Fruit fly (Drosophila melanogaster) whole organism, embryonic: ENCODE data around the gene CG17343.
A peak's percentile ranks its signal among the peaks of the same experiment; 100 is the strongest.

Source experiments
- Aef1 ChIP-seq: fragments of 200-800 bp; sonication (Bioruptor generic); IDR thresholded peaks from 3 replicates; pipeline ENCODE4 v1.3.6; 2022; ENCODE audit warnings: missing biosample characterization, missing genetic modification characterization
- Asciz ChIP-seq: fragments of 200-800 bp; sonication (Bioruptor generic); optimal IDR thresholded peaks from 2 replicates; lab custom pipeline; 2017; ENCODE audit warnings: missing biosample characterization, mild to moderate bottlenecking, missing genetic modification characterization, missing genetic modification reagents
- C15 ChIP-seq: fragments of 200-800 bp; sonication (Bioruptor generic); IDR thresholded peaks from 3 replicates; pipeline ENCODE4 v1.3.6; 2022; ENCODE audit warnings: missing biosample characterization, missing genetic modification characterization
- CG10543 ChIP-seq: fragments of 200-800 bp; sonication (Bioruptor generic); optimal IDR thresholded peaks from 3 replicates; lab custom pipeline; 2017; ENCODE audit warnings: missing biosample characterization, mild to moderate bottlenecking, missing genetic modification characterization, moderate library complexity
- CG10565 ChIP-seq: fragments of 200-800 bp; sonication (Bioruptor generic); optimal IDR thresholded peaks from 3 replicates; lab custom pipeline; 2016; ENCODE audit warnings: missing biosample characterization, mild to moderate bottlenecking, missing genetic modification characterization
- CG12236 ChIP-seq: fragments of 200-800 bp; sonication (Bioruptor generic); optimal IDR thresholded peaks from 2 replicates; lab custom pipeline; 2016; ENCODE audit warnings: missing biosample characterization, missing genetic modification characterization
- CG15269 ChIP-seq: fragments of 200-800 bp; sonication (Bioruptor generic); optimal IDR thresholded peaks from 2 replicates; lab custom pipeline; 2018; ENCODE audit warnings: missing biosample characterization, mild to moderate bottlenecking, missing genetic modification characterization, moderate library complexity
- CG16779 ChIP-seq: fragments of 200-800 bp; sonication (Bioruptor generic); IDR thresholded peaks from 2 replicates; pipeline ENCODE4 v1.3.6; 2022; ENCODE audit warnings: missing biosample characterization, missing genetic modification characterization
- CG17186 ChIP-seq: fragments of 200-800 bp; sonication (Bioruptor generic); optimal IDR thresholded peaks from 3 replicates; lab custom pipeline; 2017; ENCODE audit warnings: missing biosample characterization, missing genetic modification reagents, missing genetic modification characterization
- CG17361 ChIP-seq: fragments of 200-800 bp; sonication (Bioruptor generic); IDR thresholded peaks from 3 replicates; pipeline ENCODE4 v1.3.6; 2022; ENCODE audit warnings: missing biosample characterization, missing genetic modification characterization
- CG17802 ChIP-seq: fragments of 200-800 bp; sonication (Bioruptor generic); optimal IDR thresholded peaks from 2 replicates; lab custom pipeline; 2018; ENCODE audit warnings: missing biosample characterization, mild to moderate bottlenecking, missing genetic modification characterization, moderate library complexity
- CG1832 ChIP-seq: fragments of 200-800 bp; sonication (Bioruptor generic); optimal IDR thresholded peaks from 2 replicates; lab custom pipeline; 2017; ENCODE audit warnings: missing biosample characterization, mild to moderate bottlenecking, missing genetic modification characterization, inconsistent platforms
- CG18476 ChIP-seq: fragments of 200-800 bp; sonication (Bioruptor generic); optimal IDR thresholded peaks from 2 replicates; lab custom pipeline; 2016; ENCODE audit warnings: missing biosample characterization, mild to moderate bottlenecking, missing genetic modification characterization
- CG31388 ChIP-seq: fragments of 200-800 bp; sonication (Bioruptor generic); optimal IDR thresholded peaks from 2 replicates; lab custom pipeline; 2016; ENCODE audit warnings: missing biosample characterization, missing genetic modification characterization
- CG31441 ChIP-seq: fragments of 200-800 bp; sonication (Bioruptor generic); IDR thresholded peaks from 2 replicates; pipeline ENCODE4 v1.3.6; 2022; ENCODE audit warnings: missing biosample characterization, missing genetic modification characterization
- CG32772 ChIP-seq: fragments of 200-800 bp; sonication (Bioruptor generic); IDR thresholded peaks from 2 replicates; pipeline ENCODE4 v1.3.6; 2022; ENCODE audit warnings: missing biosample characterization, missing genetic modification characterization
- CG4820 ChIP-seq: fragments of 200-800 bp; sonication (Bioruptor generic); optimal IDR thresholded peaks from 3 replicates; lab custom pipeline; 2016; ENCODE audit warnings: missing biosample characterization, missing genetic modification characterization
- CG6254 ChIP-seq: fragments of 200-800 bp; sonication (Bioruptor generic); optimal IDR thresholded peaks from 3 replicates; lab custom pipeline; 2017; ENCODE audit warnings: mild to moderate bottlenecking, missing biosample characterization, missing genetic modification reagents, missing genetic modification characterization
- CG6765 ChIP-seq: fragments of 200-800 bp; sonication (Bioruptor generic); optimal IDR thresholded peaks from 3 replicates; lab custom pipeline; 2017; ENCODE audit warnings: missing biosample characterization, mild to moderate bottlenecking, missing genetic modification characterization
- CG7556 ChIP-seq: fragments of 200-800 bp; sonication (Bioruptor generic); optimal IDR thresholded peaks from 2 replicates; lab custom pipeline; 2017; ENCODE audit warnings: missing biosample characterization, mild to moderate bottlenecking, missing genetic modification characterization
- CG8478 ChIP-seq: fragments of >200 bp; optimal IDR thresholded peaks from 2 replicates; lab custom pipeline; 2018
- Fer2 ChIP-seq: fragments of 200-800 bp; sonication (Bioruptor generic); optimal IDR thresholded peaks from 2 replicates; lab custom pipeline; 2018; ENCODE audit warnings: missing biosample characterization, mild to moderate bottlenecking, missing genetic modification characterization, moderate library complexity
- H2.0 ChIP-seq: fragments of 200-800 bp; sonication (Bioruptor generic); IDR thresholded peaks from 2 replicates; pipeline ENCODE4 v1.3.6; 2022; ENCODE audit warnings: missing biosample characterization, missing genetic modification characterization
- HLH3B ChIP-seq: fragments of 200-800 bp; sonication (Bioruptor generic); IDR thresholded peaks from 2 replicates; pipeline ENCODE4 v1.3.6; 2022; ENCODE audit warnings: missing biosample characterization, missing genetic modification characterization
- Hand ChIP-seq: fragments of 200-800 bp; sonication (Bioruptor generic); optimal IDR thresholded peaks from 2 replicates; lab custom pipeline; 2017; ENCODE audit warnings: mild to moderate bottlenecking, missing biosample characterization, missing genetic modification reagents, missing genetic modification characterization
- Hey ChIP-seq: fragments of 200-800 bp; sonication (Bioruptor generic); optimal IDR thresholded peaks from 3 replicates; lab custom pipeline; 2018; ENCODE audit warnings: missing biosample characterization, mild to moderate bottlenecking, missing genetic modification characterization
- NfI ChIP-seq: fragments of 200-800 bp; sonication (Bioruptor generic); optimal IDR thresholded peaks from 3 replicates; lab custom pipeline; 2018; ENCODE audit warnings: missing biosample characterization, mild to moderate bottlenecking, missing genetic modification characterization, moderate library complexity
- Poxn ChIP-seq: fragments of 200-800 bp; sonication (Bioruptor generic); IDR thresholded peaks from 2 replicates; pipeline ENCODE4 v1.3.6; 2022; ENCODE audit warnings: missing biosample characterization, missing genetic modification characterization
- aop ChIP-seq: fragments of 200-800 bp; sonication (Bioruptor generic); IDR thresholded peaks from 2 replicates; pipeline ENCODE4 v1.3.6; 2022; ENCODE audit warnings: missing biosample characterization, missing genetic modification characterization
- bbx ChIP-seq: fragments of 200-800 bp; sonication (Bioruptor generic); IDR thresholded peaks from 2 replicates; pipeline ENCODE4 v1.3.6; 2022; ENCODE audit warnings: missing biosample characterization, missing genetic modification characterization; ENCODE audit not compliant: partially characterized antibody
- br ChIP-seq: fragments of >200 bp; optimal IDR thresholded peaks from 2 replicates; lab custom pipeline; 2017
- caup ChIP-seq: fragments of 200-800 bp; sonication (Bioruptor generic); optimal IDR thresholded peaks from 3 replicates; lab custom pipeline; 2017; ENCODE audit warnings: missing biosample characterization, mild to moderate bottlenecking, missing genetic modification characterization, moderate library complexity; ENCODE audit not compliant: severe bottlenecking
- crol ChIP-seq: fragments of 200-800 bp; sonication (Bioruptor generic); IDR thresholded peaks from 2 replicates; pipeline ENCODE4 v1.3.6; 2022; ENCODE audit warnings: missing biosample characterization, missing genetic modification characterization
- cwo ChIP-seq: fragments of 200-800 bp; sonication (Bioruptor generic); optimal IDR thresholded peaks from 3 replicates; lab custom pipeline; 2017; ENCODE audit warnings: missing biosample characterization, missing genetic modification characterization, mild to moderate bottlenecking, moderate library complexity, missing genetic modification reagents
- dimm ChIP-seq: fragments of 200-800 bp; sonication (Bioruptor generic); IDR thresholded peaks from 2 replicates; pipeline ENCODE4 v1.3.6; 2022; ENCODE audit warnings: missing biosample characterization, missing genetic modification characterization
- disco-r ChIP-seq: fragments of 200-800 bp; sonication (Bioruptor generic); optimal IDR thresholded peaks from 2 replicates; lab custom pipeline; 2016; ENCODE audit warnings: missing biosample characterization, missing genetic modification characterization
- fd96Cb ChIP-seq: fragments of 200-800 bp; sonication (Bioruptor generic); optimal IDR thresholded peaks from 2 replicates; lab custom pipeline; 2018; ENCODE audit warnings: missing biosample characterization, mild to moderate bottlenecking, missing genetic modification characterization, moderate library complexity
- gcm2 ChIP-seq: fragments of 200-800 bp; sonication (Bioruptor generic); optimal IDR thresholded peaks from 2 replicates; lab custom pipeline; 2016; ENCODE audit warnings: missing biosample characterization, missing genetic modification characterization
- hth ChIP-seq: fragments of >200 bp; optimal IDR thresholded peaks from 2 replicates; lab custom pipeline; 2017; ENCODE audit warnings: inconsistent platforms
- nau ChIP-seq: fragments of 200-800 bp; sonication (Bioruptor generic); optimal IDR thresholded peaks from 3 replicates; lab custom pipeline; 2017; ENCODE audit warnings: missing biosample characterization, mild to moderate bottlenecking, missing genetic modification characterization, missing genetic modification reagents
- nerfin-1 ChIP-seq: fragments of 200-800 bp; sonication (Bioruptor generic); optimal IDR thresholded peaks from 3 replicates; lab custom pipeline; 2019; ENCODE audit warnings: missing biosample characterization, mild to moderate bottlenecking, missing genetic modification characterization, moderate library complexity
- odd ChIP-seq: fragments of 200-800 bp; sonication (Bioruptor generic); optimal IDR thresholded peaks from 2 replicates; lab custom pipeline; 2017; ENCODE audit warnings: missing biosample characterization, mild to moderate bottlenecking, missing genetic modification characterization
- run ChIP-seq: fragments of 200-800 bp; sonication (Bioruptor generic); optimal IDR thresholded peaks from 3 replicates; lab custom pipeline; 2018; ENCODE audit warnings: missing biosample characterization, mild to moderate bottlenecking, missing genetic modification characterization
- salm ChIP-seq: fragments of 200-800 bp; sonication (Bioruptor generic); optimal IDR thresholded peaks from 2 replicates; lab custom pipeline; 2018; ENCODE audit warnings: missing biosample characterization, mild to moderate bottlenecking, missing genetic modification characterization
- sisA ChIP-seq: fragments of 200-800 bp; sonication (Bioruptor generic); IDR thresholded peaks from 2 replicates; pipeline ENCODE4 v1.3.6; 2022; ENCODE audit warnings: missing biosample characterization, missing genetic modification characterization
- sqz ChIP-seq: fragments of 200-800 bp; sonication (Bioruptor generic); optimal IDR thresholded peaks from 3 replicates; lab custom pipeline; 2018; ENCODE audit warnings: missing biosample characterization, mild to moderate bottlenecking, missing genetic modification characterization
- ssp ChIP-seq: fragments of 200-800 bp; sonication (Bioruptor generic); IDR thresholded peaks from 2 replicates; pipeline ENCODE4 v1.3.6; 2022; ENCODE audit warnings: missing biosample characterization, missing genetic modification characterization
- tio ChIP-seq: fragments of 200-800 bp; sonication (Bioruptor generic); optimal IDR thresholded peaks from 2 replicates; lab custom pipeline; 2017; ENCODE audit warnings: missing biosample characterization, missing genetic modification characterization, inconsistent platforms
- wek ChIP-seq: fragments of 200-800 bp; sonication (Bioruptor generic); optimal IDR thresholded peaks from 3 replicates; lab custom pipeline; 2018; ENCODE audit warnings: missing biosample characterization, mild to moderate bottlenecking, missing genetic modification characterization, moderate library complexity
- zen ChIP-seq: fragments of 200-800 bp; sonication (Bioruptor generic); optimal IDR thresholded peaks from 3 replicates; lab custom pipeline; 2018; ENCODE audit warnings: missing biosample characterization, mild to moderate bottlenecking, missing genetic modification characterization, moderate library complexity

CG17343 gene

DNA sequence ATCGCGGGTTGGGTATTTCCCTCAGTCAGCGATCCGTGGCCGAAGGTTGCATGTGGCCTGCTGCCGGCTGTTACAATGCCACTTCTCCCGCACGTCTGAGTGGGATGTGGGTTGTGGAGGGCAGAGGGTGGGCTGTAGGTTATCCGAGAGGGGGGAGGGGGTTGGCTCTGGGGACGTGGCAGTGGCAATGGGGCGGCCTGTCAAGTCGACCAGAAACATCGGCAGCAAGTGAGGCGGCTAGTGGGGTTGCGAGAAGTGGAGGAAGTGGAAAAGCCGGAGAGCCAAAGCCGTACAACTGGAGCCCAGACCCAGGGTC is 40.0 kb upstream of the CG17343 start (continued):
- TF ChIP-seq CG10565 (no peak), CG4820 (GFP tag; lab: Kevin White, UChicago) (no peak), CG1832 (GFP tag; lab: Kevin White, UChicago) (no peak), CG17186 (GFP tag; lab: Kevin White, UChicago) (no peak), CG18476 (GFP tag; lab: Kevin White, UChicago) (no peak), fd96Cb (no peak), dimm (no peak), CG16779 (GFP tag; lab: Robert Waterston, UW) (no peak), H2.0 (GFP tag; lab: Robert Waterston, UW) (no peak), salm (tag; lab: Kevin White, UChicago) (no peak), Hey (tag; lab: Kevin White, UChicago) (peak; percentile 41), CG7556 (peak; percentile 60), sqz (no peak), crol (GFP tag; lab: Robert Waterston, UW) (peak; percentile 86), sisA (no peak), CG17361 (GFP tag; lab: Robert Waterston, UW) (peak; percentile 24; the same call in 1 of the 3 replicates), CG12236 (GFP tag; lab: Kevin White, UChicago) (no peak), disco-r (GFP tag; lab: Kevin White, UChicago) (no peak), CG32772 (GFP tag; lab: Robert Waterston, UW) (0 out of 2 replicates have a peak, but pooled peaks have one; percentile 0), CG10543 (GFP tag; lab: Kevin White, UChicago) (peak; percentile 60), Aef1 (GFP tag; lab: Robert Waterston, UW) (no peak), CG17802 (tag; lab: Kevin White, UChicago) (no peak), hth (lab: Kevin White, UChicago) (no peak), CG6765 (GFP tag; lab: Kevin White, UChicago) (no peak), bbx (GFP tag; lab: Robert Waterston, UW) (no peak)

DNA sequence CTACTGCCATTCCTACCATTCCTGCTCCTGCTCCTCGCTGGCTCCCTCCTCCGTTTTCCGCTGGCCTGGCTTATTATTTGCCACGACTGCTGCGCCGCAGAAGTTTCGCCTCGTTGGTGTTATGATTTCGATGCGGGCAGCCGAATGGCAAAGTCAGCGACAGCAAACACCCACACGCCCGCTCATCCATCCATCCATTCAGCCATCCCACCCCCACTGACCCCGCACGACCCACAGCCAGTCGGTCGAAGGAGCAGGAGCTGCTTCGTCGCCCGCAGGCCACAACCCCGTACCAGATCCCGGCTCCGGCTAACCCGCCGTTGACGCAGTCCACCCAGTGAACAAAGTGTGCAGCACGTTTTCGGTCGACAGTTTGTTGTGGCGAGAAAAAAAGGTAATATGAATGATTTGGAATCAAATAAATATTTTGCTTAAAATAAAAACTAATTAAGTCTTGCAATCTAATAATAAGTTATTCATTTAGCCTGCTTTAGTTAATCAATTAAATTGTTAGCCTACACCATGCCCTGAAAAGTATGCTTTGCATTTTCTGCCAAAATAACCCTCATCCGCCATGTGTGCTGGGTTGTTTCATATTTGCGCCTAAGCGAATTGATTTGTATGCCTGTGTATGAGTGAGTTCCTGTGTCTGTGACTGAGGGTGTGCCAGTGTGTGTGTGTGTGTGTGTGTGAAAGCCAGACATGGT is 38.1 kb upstream of the CG17343 start:
- peak; percentile 68 for TF ChIP-seq cwo
- no peak for TF ChIP-seq br (lab: Kevin White, UChicago)
- no peak for TF ChIP-seq C15 (GFP tag; lab: Robert Waterston, UW)
- peak; percentile 48; the same call in 1 of the 2 replicates for TF ChIP-seq HLH3B
- TF ChIP-seq ssp: no peak
- no peak for TF ChIP-seq CG8478
- TF ChIP-seq Poxn (GFP tag; lab: Robert Waterston, UW): no peak
- TF ChIP-seq Aef1 (GFP tag; lab: Robert Waterston, UW): no peak; the same call in 2 of the 3 replicates
- no peak for TF ChIP-seq CG31388 (GFP tag; lab: Kevin White, UChicago)
- no peak for TF ChIP-seq tio
- peak; percentile 5 for TF ChIP-seq run (tag; lab: Kevin White, UChicago)
- TF ChIP-seq CG12236 (GFP tag; lab: Kevin White, UChicago): no peak
- TF ChIP-seq Fer2 (tag; lab: Kevin White, UChicago): peak; percentile 33
- no peak for TF ChIP-seq wek (GFP tag; lab: Kevin White, UChicago)
- TF ChIP-seq NfI: peak; percentile 65
- TF ChIP-seq zen: no peak
- TF ChIP-seq Hand (GFP tag; lab: Kevin White, UChicago): peak; percentile 85
- peak; percentile 61 for TF ChIP-seq caup
- peak; percentile 25 for TF ChIP-seq Asciz (GFP tag; lab: Kevin White, UChicago)
- peak; percentile 45 for TF ChIP-seq nau
- TF ChIP-seq gcm2: no peak
- TF ChIP-seq aop (GFP tag; lab: Robert Waterston, UW): no peak
- no peak for TF ChIP-seq Hey (tag; lab: Kevin White, UChicago)
- TF ChIP-seq CG15269 (tag; lab: Kevin White, UChicago): peak; percentile 65
- no peak for TF ChIP-seq CG6254 (GFP tag; lab: Kevin White, UChicago)
- TF ChIP-seq CG31441 (GFP tag; lab: Robert Waterston, UW): peak; percentile 64
- peak; percentile 35 for TF ChIP-seq odd
- TF ChIP-seq nerfin-1 (tag; lab: Kevin White, UChicago): peak; percentile 14
